Worm (Caenorhabditis elegans): ENCODE results near the gene rha-2.

DNA sequence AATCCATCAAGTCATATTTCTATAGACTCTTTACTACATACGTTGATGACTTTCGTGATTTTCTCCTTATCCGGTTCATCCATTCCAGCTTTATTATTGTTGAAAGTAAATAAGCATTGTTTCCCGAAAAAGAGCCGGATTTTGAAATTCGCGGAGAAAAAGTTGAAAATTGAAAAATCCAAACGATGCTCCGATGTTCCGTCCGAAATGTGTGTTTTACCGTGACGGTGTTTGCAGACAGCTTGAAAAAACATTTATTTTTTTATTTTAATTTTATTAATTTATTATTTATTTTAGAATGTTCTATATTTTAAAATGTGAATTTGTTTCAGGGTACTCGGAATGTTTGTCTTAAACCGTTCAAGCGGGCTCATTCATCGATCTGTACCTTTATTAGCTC is 16.5 kb upstream of the rha-2 start, which contains the start of gene dnj-10:
- TF ChIP-seq nhr-11 (tag; optimal IDR thresholded peaks at IDR 0.05) = no peak
- no peak for TF ChIP-seq ceh-45 (GFP tag; IDR thresholded peaks at IDR 0.05)

All from whole organism, late embryonic.